Worm (Caenorhabditis elegans) whole organism, L3 larva: ENCODE measurements around the gene F19F10.3.

ENCODE experiments used
- ZK546.5 ChIP-seq: sonication (generic microtip); optimal IDR thresholded peaks from 2 replicates; lab custom pipeline; 2017; ENCODE audit warnings: missing biosample characterization, missing genetic modification characterization
- aly-2 ChIP-seq: fragments of 150-350 bp; optimal IDR thresholded peaks from 2 replicates; lab custom pipeline; 2014; ENCODE audit warnings: missing biosample characterization, missing genetic modification characterization
- ceh-16 ChIP-seq: sonication (generic microtip); optimal IDR thresholded peaks from 2 replicates; lab custom pipeline; 2017; ENCODE audit warnings: missing biosample characterization, missing genetic modification characterization
- ceh-28 ChIP-seq: fragments of 150-350 bp; optimal IDR thresholded peaks from 2 replicates; lab custom pipeline; 2014; ENCODE audit warnings: missing biosample characterization, missing genetic modification reagents, missing genetic modification characterization
- ceh-82 ChIP-seq: fragments of 150-350 bp; optimal IDR thresholded peaks from 2 replicates; lab custom pipeline; 2014; ENCODE audit warnings: missing biosample characterization, missing genetic modification characterization
- daf-12 ChIP-seq: fragments of 150-350 bp; optimal IDR thresholded peaks from 2 replicates; lab custom pipeline; 2014; ENCODE audit warnings: missing biosample characterization, missing genetic modification reagents, missing genetic modification characterization
- egl-5 ChIP-seq: fragments of 150-350 bp; optimal IDR thresholded peaks from 2 replicates; lab custom pipeline; 2017; ENCODE audit warnings: missing biosample characterization, missing genetic modification reagents, missing genetic modification characterization, inconsistent platforms
- elt-1 ChIP-seq: fragments of 150-350 bp; optimal IDR thresholded peaks from 2 replicates; lab custom pipeline; 2014; ENCODE audit warnings: missing biosample characterization, missing genetic modification characterization
- elt-3 ChIP-seq, 3 experiments: fragments of 150-350 bp in 1 of 3; sonication (generic microtip) in 2 of 3; optimal IDR thresholded peaks; 2 replicates in 2 of 3; 4 replicates in 1 of 3; lab custom pipeline; 2014 to 2017; ENCODE audit warnings: missing biosample characterization in 3 of 3, missing genetic modification characterization in 3 of 3
- eor-1 ChIP-seq, 2 experiments: fragments of 150-350 bp; optimal IDR thresholded peaks; 2 replicates each; lab custom pipeline; 2014 to 2018; ENCODE audit warnings: missing biosample characterization in 2 of 2, missing genetic modification characterization in 2 of 2
- fkh-10 ChIP-seq: sonication (generic microtip); optimal IDR thresholded peaks from 2 replicates; lab custom pipeline; 2017; ENCODE audit warnings: missing biosample characterization, missing genetic modification reagents, missing genetic modification characterization
- fkh-2 ChIP-seq: fragments of 150-350 bp; optimal IDR thresholded peaks from 2 replicates; lab custom pipeline; 2014; ENCODE audit warnings: missing biosample characterization, missing genetic modification reagents, missing genetic modification characterization
- hmg-11 ChIP-seq: sonication (generic microtip); optimal IDR thresholded peaks from 2 replicates; lab custom pipeline; 2016; ENCODE audit warnings: missing genetic modification characterization, missing compliant biosample characterization
- lin-15B ChIP-seq: fragments of 150-350 bp; optimal IDR thresholded peaks from 2 replicates; lab custom pipeline; 2014; ENCODE audit warnings: missing biosample characterization, missing genetic modification characterization
- lin-39 ChIP-seq: fragments of 150-350 bp; optimal IDR thresholded peaks from 2 replicates; lab custom pipeline; 2018; ENCODE audit warnings: missing biosample characterization, missing genetic modification reagents, missing genetic modification characterization
- mdl-1 ChIP-seq: fragments of 150-350 bp; optimal IDR thresholded peaks from 2 replicates; lab custom pipeline; 2014; ENCODE audit warnings: missing biosample characterization, missing genetic modification characterization
- mml-1 ChIP-seq: fragments of 150-350 bp; sonication (generic microtip); optimal IDR thresholded peaks from 3 replicates; lab custom pipeline; 2014; ENCODE audit warnings: missing biosample characterization, missing genetic modification characterization
- nhr-23 ChIP-seq: fragments of 150-350 bp; optimal IDR thresholded peaks from 2 replicates; lab custom pipeline; 2014; ENCODE audit warnings: missing biosample characterization, missing genetic modification reagents, missing genetic modification characterization
- nhr-25 ChIP-seq: sonication (generic microtip); optimal IDR thresholded peaks from 2 replicates; lab custom pipeline; 2017; ENCODE audit warnings: missing biosample characterization, missing genetic modification characterization
- nhr-28 ChIP-seq: fragments of 150-350 bp; optimal IDR thresholded peaks from 2 replicates; lab custom pipeline; 2014; ENCODE audit warnings: missing biosample characterization, missing genetic modification characterization
- nhr-43 ChIP-seq: sonication (generic microtip); optimal IDR thresholded peaks from 2 replicates; lab custom pipeline; 2016; ENCODE audit warnings: mild to moderate bottlenecking, missing genetic modification characterization, missing compliant biosample characterization; ENCODE audit not compliant: poor library complexity, severe bottlenecking
- nhr-67 ChIP-seq: fragments of 150-350 bp; optimal IDR thresholded peaks from 2 replicates; lab custom pipeline; 2014; ENCODE audit warnings: missing biosample characterization, missing genetic modification characterization
- nhr-76 ChIP-seq: fragments of 150-350 bp; sonication (generic microtip); optimal IDR thresholded peaks from 5 replicates; lab custom pipeline; 2014; ENCODE audit warnings: missing biosample characterization, missing genetic modification characterization
- nhr-77 ChIP-seq: fragments of 150-350 bp; optimal IDR thresholded peaks from 2 replicates; lab custom pipeline; 2014; ENCODE audit warnings: missing biosample characterization, missing genetic modification characterization
- pha-4 ChIP-seq: fragments of 150-350 bp; optimal IDR thresholded peaks from 2 replicates; lab custom pipeline; 2014; ENCODE audit warnings: missing biosample characterization, missing genetic modification reagents, missing genetic modification characterization
- pqm-1 ChIP-seq: fragments of 150-350 bp; optimal IDR thresholded peaks from 2 replicates; lab custom pipeline; 2017; ENCODE audit warnings: missing biosample characterization, missing genetic modification characterization, inconsistent platforms
- sea-2 ChIP-seq: fragments of 150-350 bp; sonication (generic microtip); optimal IDR thresholded peaks from 4 replicates; lab custom pipeline; 2014; ENCODE audit warnings: missing biosample characterization, missing genetic modification reagents, missing genetic modification characterization
- snpc-4 ChIP-seq: fragments of 150-350 bp; optimal IDR thresholded peaks from 2 replicates; lab custom pipeline; 2014; ENCODE audit warnings: missing biosample characterization, missing genetic modification characterization
- tbx-2 ChIP-seq: sonication (generic microtip); optimal IDR thresholded peaks from 2 replicates; lab custom pipeline; 2016; ENCODE audit warnings: mild to moderate bottlenecking, missing genetic modification characterization, missing compliant biosample characterization
- unc-39 ChIP-seq: sonication (generic microtip); optimal IDR thresholded peaks from 4 replicates; lab custom pipeline; 2017; ENCODE audit warnings: missing biosample characterization, missing genetic modification characterization
- unc-62 ChIP-seq: fragments of 150-350 bp; sonication (generic microtip); optimal IDR thresholded peaks from 4 replicates; lab custom pipeline; 2014; ENCODE audit warnings: missing biosample characterization, missing genetic modification reagents, missing genetic modification characterization
- zag-1 ChIP-seq: fragments of 150-350 bp; optimal IDR thresholded peaks from 2 replicates; lab custom pipeline; 2014; ENCODE audit warnings: missing biosample characterization, missing genetic modification characterization
- ztf-11 ChIP-seq: fragments of 150-350 bp; optimal IDR thresholded peaks from 2 replicates; lab custom pipeline; 2014; ENCODE audit warnings: missing biosample characterization, missing genetic modification characterization

The F19F10.3 gene

ce11 chrV:7525695-7526094 is 26.2 kb upstream of the F19F10.3 start, which contains the start of gene C54F6.18:
TSS of gene C54F6.18 (plus strand) at chrV:7525995.
- TF ChIP-seq nhr-23 (no peak), eor-1 (tag; optimal IDR thresholded peaks at IDR 0.05; lab: Kevin White, UChicago) (no peak), mdl-1 (tag; lab: Kevin White, UChicago) (no peak), elt-3 (tag; optimal IDR thresholded peaks at IDR 0.05; lab: Kevin White, UChicago) (no peak), nhr-77 (tag; lab: Kevin White, UChicago) (no peak), ceh-16 (no peak), egl-5 (tag; lab: Kevin White, UChicago) (no peak), ceh-28 (tag; lab: Kevin White, UChicago) (no peak), tbx-2 (tag; lab: Kevin White, UChicago) (no peak), unc-62 (GFP tag; lab: Kevin White, UChicago) (no peak), mml-1 (tag; lab: Kevin White, UChicago) (no peak), pqm-1 (no peak), nhr-67 (no peak), fkh-2 (tag; lab: Kevin White, UChicago) (no peak), unc-39 (tag; lab: Kevin White, UChicago) (no peak), sea-2 (no peak), nhr-28 (tag; lab: Kevin White, UChicago) (no peak), daf-12 (tag; lab: Kevin White, UChicago) (no peak)

ce11 chrV:7527153-7527552 is 24.8 kb upstream of the F19F10.3 start, which contains the start of gene C54F6.17:
TSS of gene C54F6.17 (plus strand) at chrV:7527453.
- no peak for TF ChIP-seq nhr-76 (tag; lab: Kevin White, UChicago)

ce11 chrV:7528816-7529215 is 23.1 kb upstream of the F19F10.3 start, which contains the start of gene C54F6.5:
TSS of gene C54F6.5 (plus strand) at chrV:7529116.
- no peak for TF ChIP-seq nhr-25 (tag; lab: Kevin White, UChicago)

ce11 chrV:7529840-7530239 is 22.1 kb upstream of the F19F10.3 start, which contains the start of gene swt-2:
TSS of gene swt-2 (plus strand) at chrV:7530140.
- TF ChIP-seq elt-3 (tag; optimal IDR thresholded peaks at IDR 0.05; lab: Kevin White, UChicago) (no peak), ceh-28 (tag; lab: Kevin White, UChicago) (no peak), pqm-1 (no peak), mdl-1 (tag; lab: Kevin White, UChicago) (no peak), lin-15B (tag; lab: Kevin White, UChicago) (no peak), elt-1 (tag; lab: Kevin White, UChicago) (no peak), unc-62 (GFP tag; lab: Kevin White, UChicago) (no peak), aly-2 (tag; lab: Kevin White, UChicago) (no peak), nhr-23 (no peak), nhr-76 (tag; lab: Kevin White, UChicago) (no peak), nhr-43 (tag; lab: Kevin White, UChicago) (no peak), hmg-11 (tag; lab: Kevin White, UChicago) (no peak), ZK546.5 (no peak), fkh-10 (no peak), ceh-16 (no peak), zag-1 (tag; lab: Kevin White, UChicago) (no peak), ceh-82 (no peak), snpc-4 (no peak), nhr-77 (tag; lab: Kevin White, UChicago) (no peak), pha-4 (tag; lab: Kevin White, UChicago) (no peak)
- TF ChIP-seq, all 47 proteins: peak for 0

ce11 chrV:7532947-7533346 is 19.0 kb upstream of the F19F10.3 start, which contains the start of gene C54F6.3:
TSS of gene C54F6.3 (plus strand) at chrV:7533247.
- no peak for TF ChIP-seq fkh-10

- no peak for TF ChIP-seq nhr-67
- no peak for TF ChIP-seq ztf-11
- no peak for TF ChIP-seq lin-39 (tag; lab: Kevin White, UChicago)
- TF ChIP-seq ZK546.5: no peak
- no peak for TF ChIP-seq fkh-10
- TF ChIP-seq ceh-16: no peak
- TF ChIP-seq zag-1 (tag; lab: Kevin White, UChicago): no peak
- TF ChIP-seq hmg-11 (tag; lab: Kevin White, UChicago): no peak
Observed at ce11 chrV:7538018-7538417, 13.9 kb upstream of the F19F10.3 start, which contains the start of gene C54F6.12. TSS of gene C54F6.12 (minus strand) at chrV:7538118.
